Fruit fly (Drosophila melanogaster) whole organism, embryonic: ENCODE data around the gene Nadsyn.

ENCODE experiments used
- Antp ChIP-seq: fragments of 200-800 bp; sonication (Bioruptor generic); optimal IDR thresholded peaks from 3 replicates; lab custom pipeline; 2016; ENCODE audit warnings: missing biosample characterization, missing genetic modification characterization
- Atf6 ChIP-seq: fragments of 200-800 bp; sonication (Bioruptor generic); IDR thresholded peaks from 2 replicates; pipeline ENCODE4 v1.3.6; 2022; ENCODE audit warnings: missing biosample characterization, missing genetic modification characterization
- B-H1 ChIP-seq: fragments of 200-800 bp; sonication (Bioruptor generic); IDR thresholded peaks from 3 replicates; pipeline ENCODE4 v1.3.6; 2022; ENCODE audit warnings: missing biosample characterization, missing genetic modification characterization
- CG10543 ChIP-seq: fragments of 200-800 bp; sonication (Bioruptor generic); optimal IDR thresholded peaks from 3 replicates; lab custom pipeline; 2017; ENCODE audit warnings: missing biosample characterization, mild to moderate bottlenecking, missing genetic modification characterization, moderate library complexity
- CG11695 ChIP-seq: fragments of 200-800 bp; sonication (Bioruptor generic); IDR thresholded peaks from 3 replicates; pipeline ENCODE4 v1.3.6; 2022; ENCODE audit warnings: missing biosample characterization, missing genetic modification characterization
- CG12299 ChIP-seq: fragments of 200-800 bp; sonication (Bioruptor generic); optimal IDR thresholded peaks from 2 replicates; lab custom pipeline; 2018; ENCODE audit warnings: missing biosample characterization, mild to moderate bottlenecking, missing genetic modification characterization
- CG13296 ChIP-seq: fragments of 200-800 bp; sonication (Bioruptor generic); optimal IDR thresholded peaks from 3 replicates; lab custom pipeline; 2018; ENCODE audit warnings: missing biosample characterization, mild to moderate bottlenecking, missing genetic modification characterization
- CG16863 ChIP-seq: fragments of 200-800 bp; sonication (Bioruptor generic); optimal IDR thresholded peaks from 3 replicates; lab custom pipeline; 2016; ENCODE audit warnings: missing biosample characterization, missing genetic modification characterization
- CG2199 ChIP-seq: fragments of 200-800 bp; sonication (Bioruptor generic); IDR thresholded peaks from 3 replicates; pipeline ENCODE4 v1.3.6; 2022; ENCODE audit warnings: missing biosample characterization, missing genetic modification characterization
- CG30431 ChIP-seq: fragments of 200-800 bp; sonication (Bioruptor generic); optimal IDR thresholded peaks from 2 replicates; lab custom pipeline; 2017; ENCODE audit warnings: missing biosample characterization, missing genetic modification characterization
- CG3065 ChIP-seq: fragments of 200-800 bp; sonication (Bioruptor generic); optimal IDR thresholded peaks from 2 replicates; lab custom pipeline; 2016; ENCODE audit warnings: missing biosample characterization, missing genetic modification characterization
- CG34224 ChIP-seq: fragments of 200-800 bp; sonication (Bioruptor generic); IDR thresholded peaks from 3 replicates; pipeline ENCODE4 v1.3.6; 2022; ENCODE audit warnings: missing biosample characterization, missing genetic modification characterization; ENCODE audit not compliant: partially characterized antibody
- CG4820 ChIP-seq: fragments of 200-800 bp; sonication (Bioruptor generic); optimal IDR thresholded peaks from 3 replicates; lab custom pipeline; 2016; ENCODE audit warnings: missing biosample characterization, missing genetic modification characterization
- CG4854 ChIP-seq: fragments of 200-800 bp; sonication (Bioruptor generic); optimal IDR thresholded peaks from 2 replicates; lab custom pipeline; 2016; ENCODE audit warnings: missing biosample characterization, missing genetic modification characterization, inconsistent platforms
- CG6254 ChIP-seq: fragments of 200-800 bp; sonication (Bioruptor generic); optimal IDR thresholded peaks from 3 replicates; lab custom pipeline; 2017; ENCODE audit warnings: mild to moderate bottlenecking, missing biosample characterization, missing genetic modification reagents, missing genetic modification characterization
- CG8944 ChIP-seq: fragments of 200-800 bp; sonication (Bioruptor generic); optimal IDR thresholded peaks from 3 replicates; lab custom pipeline; 2016; ENCODE audit warnings: missing biosample characterization, missing genetic modification characterization
- CG9215 ChIP-seq: fragments of 200-800 bp; sonication (Bioruptor generic); IDR thresholded peaks from 2 replicates; pipeline ENCODE4 v1.3.6; 2022; ENCODE audit warnings: missing biosample characterization, missing genetic modification characterization
- CG9797 ChIP-seq: fragments of 200-800 bp; sonication (Bioruptor generic); optimal IDR thresholded peaks from 3 replicates; lab custom pipeline; 2018; ENCODE audit warnings: missing biosample characterization, mild to moderate bottlenecking, missing genetic modification characterization
- Deaf1 ChIP-seq: fragments of 200-800 bp; optimal IDR thresholded peaks from 3 replicates; lab custom pipeline; 2019; ENCODE audit warnings: missing biosample characterization, mild to moderate bottlenecking, missing genetic modification characterization, moderate library complexity
- Fer1 ChIP-seq: fragments of 200-800 bp; sonication (Bioruptor generic); optimal IDR thresholded peaks from 2 replicates; lab custom pipeline; 2017; ENCODE audit warnings: missing biosample characterization, mild to moderate bottlenecking, missing genetic modification characterization
- Gug ChIP-seq: fragments of 200-800 bp; sonication (Bioruptor generic); IDR thresholded peaks from 4 replicates; pipeline ENCODE4 v1.3.6; 2022; ENCODE audit warnings: missing biosample characterization, missing genetic modification characterization
- Hey ChIP-seq: fragments of 200-800 bp; sonication (Bioruptor generic); optimal IDR thresholded peaks from 3 replicates; lab custom pipeline; 2018; ENCODE audit warnings: missing biosample characterization, mild to moderate bottlenecking, missing genetic modification characterization
- Hr78 ChIP-seq, 2 experiments: fragments of 200-800 bp in 1 of 2; fragments of >200 bp in 1 of 2; sonication (Bioruptor generic) in 1 of 2; optimal IDR thresholded peaks; 2 replicates each; lab custom pipeline; 2017 to 2019; ENCODE audit warnings: missing biosample characterization in 2 of 2, missing genetic modification characterization in 2 of 2, mild to moderate bottlenecking in 1 of 2, moderate library complexity in 1 of 2
- Lpt ChIP-seq: fragments of >200 bp; optimal IDR thresholded peaks from 2 replicates; lab custom pipeline; 2018; ENCODE audit warnings: missing biosample characterization, missing genetic modification characterization
- Nf-YC ChIP-seq: fragments of 200-800 bp; optimal IDR thresholded peaks from 3 replicates; lab custom pipeline; 2019; ENCODE audit warnings: missing biosample characterization, mild to moderate bottlenecking, missing genetic modification characterization, moderate library complexity
- Opbp ChIP-seq: fragments of 200-800 bp; sonication (Bioruptor generic); IDR thresholded peaks from 3 replicates; pipeline ENCODE4 v1.3.6; 2022; ENCODE audit warnings: missing biosample characterization, missing genetic modification characterization; ENCODE audit not compliant: partially characterized antibody
- Pdp1 ChIP-seq, 2 experiments: fragments of 200-800 bp; sonication (Bioruptor generic); optimal IDR thresholded peaks; 3 replicates each; lab custom pipeline; 2016; ENCODE audit warnings: missing biosample characterization in 2 of 2, missing genetic modification characterization in 2 of 2, mild to moderate bottlenecking in 1 of 2, moderate library complexity in 1 of 2
- Sry-δ ChIP-seq: fragments of 200-800 bp; sonication (Bioruptor generic); optimal IDR thresholded peaks from 2 replicates; lab custom pipeline; 2016; ENCODE audit warnings: missing biosample characterization, missing genetic modification characterization
- al ChIP-seq: fragments of 200-800 bp; sonication (Bioruptor generic); IDR thresholded peaks from 2 replicates; pipeline ENCODE4 v1.3.6; 2022; ENCODE audit warnings: missing biosample characterization, missing genetic modification characterization
- ato ChIP-seq: fragments of 200-800 bp; sonication (Bioruptor generic); IDR thresholded peaks from 2 replicates; pipeline ENCODE4 v1.3.6; 2022; ENCODE audit warnings: missing biosample characterization, missing genetic modification characterization; ENCODE audit not compliant: partially characterized antibody
- br ChIP-seq: fragments of >200 bp; optimal IDR thresholded peaks from 2 replicates; lab custom pipeline; 2017
- cg ChIP-seq: fragments of 200-800 bp; sonication (Bioruptor generic); optimal IDR thresholded peaks from 3 replicates; lab custom pipeline; 2019; ENCODE audit warnings: missing biosample characterization, mild to moderate bottlenecking, missing genetic modification characterization, moderate library complexity
- chinmo ChIP-seq: fragments of 200-800 bp; sonication (Bioruptor generic); IDR thresholded peaks from 4 replicates; pipeline ENCODE4 v1.3.6; 2022; ENCODE audit warnings: missing biosample characterization, missing genetic modification characterization; ENCODE audit not compliant: partially characterized antibody
- crp ChIP-seq, 2 experiments: fragments of 200-800 bp; sonication (Bioruptor generic); optimal IDR thresholded peaks; 2 replicates in 1 of 2; 3 replicates in 1 of 2; lab custom pipeline; 2017; ENCODE audit warnings: missing biosample characterization in 2 of 2, missing genetic modification characterization in 2 of 2, mild to moderate bottlenecking in 1 of 2, moderate library complexity in 1 of 2
- gce ChIP-seq: fragments of 200-800 bp; sonication (Bioruptor generic); IDR thresholded peaks from 3 replicates; pipeline ENCODE4 v1.3.6; 2022; ENCODE audit warnings: missing biosample characterization, missing genetic modification characterization
- gfzf ChIP-seq: fragments of 200-800 bp; sonication (Bioruptor generic); optimal IDR thresholded peaks from 2 replicates; lab custom pipeline; 2016; ENCODE audit warnings: missing biosample characterization, mild to moderate bottlenecking, missing genetic modification characterization, moderate library complexity
- gsb-n ChIP-seq: fragments of 200-800 bp; sonication (Bioruptor generic); optimal IDR thresholded peaks from 3 replicates; lab custom pipeline; 2018; ENCODE audit warnings: missing biosample characterization, mild to moderate bottlenecking, missing genetic modification characterization
- ind ChIP-seq: fragments of 200-800 bp; sonication (Bioruptor generic); optimal IDR thresholded peaks from 3 replicates; lab custom pipeline; 2016; ENCODE audit warnings: missing biosample characterization, missing genetic modification characterization
- jing ChIP-seq: fragments of 200-800 bp; sonication (Bioruptor generic); optimal IDR thresholded peaks from 2 replicates; lab custom pipeline; 2018; ENCODE audit warnings: missing biosample characterization, mild to moderate bottlenecking, missing genetic modification characterization
- ken ChIP-seq: fragments of 200-800 bp; sonication (Bioruptor generic); IDR thresholded peaks from 3 replicates; pipeline ENCODE4 v1.3.6; 2022; ENCODE audit warnings: missing biosample characterization, missing genetic modification characterization
- klu ChIP-seq: fragments of 200-800 bp; sonication (Bioruptor generic); IDR thresholded peaks from 2 replicates; pipeline ENCODE4 v1.3.6; 2022; ENCODE audit warnings: missing biosample characterization, missing genetic modification characterization
- luna ChIP-seq: fragments of 200-800 bp; sonication (Bioruptor generic); optimal IDR thresholded peaks from 2 replicates; lab custom pipeline; 2016; ENCODE audit warnings: missing biosample characterization, missing genetic modification characterization
- scrt ChIP-seq: fragments of 200-800 bp; sonication (Bioruptor generic); optimal IDR thresholded peaks from 2 replicates; lab custom pipeline; 2018; ENCODE audit warnings: missing biosample characterization, mild to moderate bottlenecking, missing genetic modification characterization, moderate library complexity
- slbo ChIP-seq: fragments of 200-800 bp; sonication (Bioruptor generic); IDR thresholded peaks from 2 replicates; pipeline ENCODE4 v1.3.6; 2022; ENCODE audit warnings: missing biosample characterization, missing genetic modification characterization
- slp2 ChIP-seq: fragments of 200-800 bp; sonication (Bioruptor generic); optimal IDR thresholded peaks from 2 replicates; lab custom pipeline; 2016; ENCODE audit warnings: missing biosample characterization, missing genetic modification characterization
- sr ChIP-seq: fragments of 200-800 bp; sonication (Bioruptor generic); IDR thresholded peaks from 3 replicates; pipeline ENCODE4 v1.3.6; 2022; ENCODE audit warnings: missing biosample characterization, missing genetic modification characterization
- tna ChIP-seq: fragments of 200-800 bp; sonication (Bioruptor generic); IDR thresholded peaks from 2 replicates; pipeline ENCODE4 v1.3.6; 2022; ENCODE audit warnings: missing biosample characterization, missing genetic modification characterization; ENCODE audit not compliant: partially characterized antibody
- unc-4 ChIP-seq: fragments of 200-800 bp; sonication (Bioruptor generic); IDR thresholded peaks from 2 replicates; pipeline ENCODE4 v1.3.6; 2022; ENCODE audit warnings: missing biosample characterization, missing genetic modification characterization; ENCODE audit not compliant: partially characterized antibody
- zen2 ChIP-seq: fragments of 200-800 bp; sonication (Bioruptor generic); IDR thresholded peaks from 3 replicates; pipeline ENCODE4 v1.3.6; 2022; ENCODE audit warnings: missing biosample characterization, missing genetic modification characterization; ENCODE audit not compliant: partially characterized antibody

Nadsyn gene

DNA sequence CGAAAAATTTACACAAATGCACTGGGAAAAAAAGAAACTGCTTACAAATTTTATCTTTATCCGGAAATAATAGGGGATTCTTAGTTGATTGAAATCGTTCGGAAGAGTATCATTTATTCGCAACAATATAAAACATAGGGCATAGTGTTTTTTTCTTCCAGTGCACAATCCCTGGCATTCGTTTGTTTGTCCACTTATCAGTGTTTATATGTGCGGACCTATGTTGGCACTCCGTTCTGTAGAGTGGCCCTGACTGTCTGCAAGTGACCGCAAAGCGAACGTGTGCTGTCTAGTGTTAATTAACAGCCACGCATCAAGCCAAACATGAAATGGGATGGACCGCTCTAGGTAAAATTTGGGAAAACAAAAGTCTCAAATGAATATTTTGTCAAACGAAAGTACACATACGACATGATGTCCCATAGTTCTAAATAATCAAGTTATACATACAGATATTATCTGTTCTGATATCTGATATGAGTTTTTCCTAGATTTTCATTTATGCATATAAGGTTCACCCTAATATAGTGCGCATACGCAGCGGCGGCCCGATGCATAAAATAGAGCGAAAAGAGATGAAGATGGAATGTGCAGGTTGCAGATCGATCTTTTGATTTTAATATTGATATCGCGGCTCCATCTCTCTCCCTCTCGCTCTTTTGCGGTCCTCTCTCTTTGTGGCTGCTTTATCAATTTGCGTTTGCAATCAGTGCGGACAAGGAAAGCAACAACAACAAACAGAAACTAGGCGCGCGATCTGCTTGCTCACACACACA is 76.8 kb downstream of the Nadsyn start (continued):
- TF ChIP-seq CG3065 (peak; percentile 73), al (GFP tag; lab: Robert Waterston, UW) (peak; percentile 89), Deaf1 (no peak), ken (peak; percentile 91), CG10543 (GFP tag; lab: Kevin White, UChicago) (peak; percentile 64), CG9797 (GFP tag; lab: Kevin White, UChicago) (peak; percentile 26), Hr78 (GFP tag; optimal IDR thresholded peaks at IDR 0.05; lab: Kevin White, UChicago) (peak in 1 of 2 experiments; percentile 63), ind (GFP tag; lab: Kevin White, UChicago) (peak; percentile 94), Hey (tag; lab: Kevin White, UChicago) (peak; percentile 92), Opbp (no peak), CG12299 (peak; percentile 79), br (lab: Kevin White, UChicago) (no peak), Atf6 (GFP tag; lab: Robert Waterston, UW) (peak; percentile 94), luna (GFP tag; lab: Kevin White, UChicago) (peak; percentile 93), cg (GFP tag; lab: Kevin White, UChicago) (no peak), ato (GFP tag; lab: Robert Waterston, UW) (no peak), CG13296 (GFP tag; lab: Kevin White, UChicago) (peak; percentile 92), Nf-YC (tag; lab: Kevin White, UChicago) (peak; percentile 46), CG16863 (GFP tag; lab: Kevin White, UChicago) (peak; percentile 95), slp2 (GFP tag; lab: Kevin White, UChicago) (peak; percentile 92), CG9215 (GFP tag; lab: Robert Waterston, UW) (peak; percentile 89), gsb-n (tag; lab: Kevin White, UChicago) (peak; percentile 69), CG4820 (GFP tag; lab: Kevin White, UChicago) (peak; percentile 93), scrt (GFP tag; lab: Kevin White, UChicago) (peak; percentile 88), sr (GFP tag; lab: Robert Waterston, UW) (peak; percentile 84), gfzf (GFP tag; lab: Kevin White, UChicago) (no peak), CG30431 (GFP tag; lab: Kevin White, UChicago) (peak; percentile 89), B-H1 (GFP tag; lab: Robert Waterston, UW) (peak; percentile 89), Lpt (GFP tag; lab: Kevin White, UChicago) (no peak), CG8944 (GFP tag; lab: Kevin White, UChicago) (peak; percentile 96), Antp (peak; percentile 96), CG4854 (GFP tag; lab: Kevin White, UChicago) (peak; percentile 90), Pdp1 (GFP tag; optimal IDR thresholded peaks at IDR 0.05; lab: Kevin White, UChicago) (peak; percentile 93 to 96), klu (GFP tag; lab: Robert Waterston, UW) (peak; percentile 87), CG6254 (GFP tag; lab: Kevin White, UChicago) (peak; percentile 71), Sry-δ (GFP tag; lab: Kevin White, UChicago) (peak; percentile 69), slbo (GFP tag; lab: Robert Waterston, UW) (peak; percentile 97), unc-4 (GFP tag; lab: Robert Waterston, UW) (no peak), Gug (GFP tag; lab: Robert Waterston, UW) (peak; percentile 91), Fer1 (GFP tag; lab: Kevin White, UChicago) (peak; percentile 92), CG2199 (GFP tag; lab: Robert Waterston, UW) (peak; percentile 20; the same call in 1 of the 3 replicates), CG34224 (GFP tag; lab: Robert Waterston, UW) (no peak), jing (GFP tag; lab: Kevin White, UChicago) (peak; percentile 84), CG11695 (GFP tag; lab: Robert Waterston, UW) (peak; percentile 91), gce (GFP tag; lab: Robert Waterston, UW) (peak; percentile 81), crp (GFP tag; optimal IDR thresholded peaks at IDR 0.05; lab: Kevin White, UChicago) (peak in 1 of 2 experiments; percentile 53), tna (GFP tag; lab: Robert Waterston, UW) (no peak), chinmo (GFP tag; lab: Robert Waterston, UW) (no peak; the same call in 3 of the 4 replicates), zen2 (GFP tag; lab: Robert Waterston, UW) (no peak)
